Worm (Caenorhabditis elegans) whole organism, early embryonic: Measurements from ENCODE around the gene ints-13.

Experiments
- ama-1 ChIP-seq: fragments of 150-350 bp; optimal IDR thresholded peaks from 2 replicates; lab custom pipeline; 2014
- ceh-36 ChIP-seq: sonication (generic microtip); optimal IDR thresholded peaks from 2 replicates; lab custom pipeline; 2016; ENCODE audit warnings: missing genetic modification characterization, inconsistent platforms, missing compliant biosample characterization

DNA sequence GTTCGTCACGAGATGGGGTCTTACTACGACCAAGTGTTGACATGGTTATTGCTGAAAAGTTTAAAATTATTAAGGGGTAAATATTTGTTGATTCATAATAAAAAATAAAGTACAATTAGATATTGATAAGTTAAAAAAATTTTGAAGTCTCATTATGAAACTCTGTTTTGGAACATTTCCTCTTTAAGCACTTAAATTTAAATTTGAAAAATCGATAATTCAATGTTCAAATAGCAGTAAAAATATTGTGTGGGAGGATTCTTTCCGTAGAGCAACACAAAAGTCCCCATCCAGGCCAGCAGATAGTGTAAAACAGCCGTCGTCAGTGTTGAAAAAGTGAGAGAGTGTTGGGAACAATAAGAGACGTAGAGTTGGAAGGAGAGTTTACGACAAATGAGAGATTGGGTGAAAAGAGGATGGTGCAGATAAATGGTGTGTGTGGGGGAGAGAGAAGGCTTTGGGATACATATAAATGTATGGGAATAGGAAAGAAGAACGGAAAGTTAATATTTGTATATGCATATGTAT, 27.0 kb upstream of the ints-13 start, which contains the start of gene pat-6:
- TF ChIP-seq ceh-36: no peak
- no peak for TF ChIP-seq ama-1 (lab: Kevin White, UChicago)
